Fruit fly (Drosophila melanogaster) whole organism, embryonic: ENCODE measurements around the gene NKCC.

Source experiments
- Atf-2 ChIP-seq: fragments of 200-800 bp; sonication (Bioruptor generic); optimal IDR thresholded peaks from 2 replicates; lab custom pipeline; 2016; ENCODE audit warnings: missing biosample characterization, missing genetic modification characterization
- Bdp1 ChIP-seq: fragments of 200-800 bp; sonication (Bioruptor generic); optimal IDR thresholded peaks from 3 replicates; lab custom pipeline; 2016; ENCODE audit warnings: missing biosample characterization, missing genetic modification characterization
- CG10147 ChIP-seq: fragments of 200-800 bp; sonication (Bioruptor generic); optimal IDR thresholded peaks from 2 replicates; lab custom pipeline; 2019; ENCODE audit warnings: missing biosample characterization, mild to moderate bottlenecking, missing genetic modification characterization, moderate library complexity
- CG10543 ChIP-seq: fragments of 200-800 bp; sonication (Bioruptor generic); optimal IDR thresholded peaks from 3 replicates; lab custom pipeline; 2017; ENCODE audit warnings: missing biosample characterization, mild to moderate bottlenecking, missing genetic modification characterization, moderate library complexity
- CG12104 ChIP-seq: fragments of 200-800 bp; sonication (Bioruptor generic); optimal IDR thresholded peaks from 3 replicates; lab custom pipeline; 2016; ENCODE audit warnings: missing biosample characterization, missing genetic modification characterization
- CG12391 ChIP-seq: fragments of 200-800 bp; sonication (Bioruptor generic); optimal IDR thresholded peaks from 3 replicates; lab custom pipeline; 2018; ENCODE audit warnings: missing biosample characterization, mild to moderate bottlenecking, missing genetic modification characterization, moderate library complexity
- CG13296 ChIP-seq: fragments of 200-800 bp; sonication (Bioruptor generic); optimal IDR thresholded peaks from 3 replicates; lab custom pipeline; 2018; ENCODE audit warnings: missing biosample characterization, mild to moderate bottlenecking, missing genetic modification characterization
- CG15073 ChIP-seq: fragments of 200-800 bp; sonication (Bioruptor generic); optimal IDR thresholded peaks from 2 replicates; lab custom pipeline; 2016; ENCODE audit warnings: missing biosample characterization, missing genetic modification characterization
- CG16779 ChIP-seq: fragments of 200-800 bp; sonication (Bioruptor generic); IDR thresholded peaks from 2 replicates; pipeline ENCODE4 v1.3.6; 2022; ENCODE audit warnings: missing biosample characterization, missing genetic modification characterization
- CG17912 ChIP-seq: fragments of 200-800 bp; sonication (Bioruptor generic); optimal IDR thresholded peaks from 2 replicates; lab custom pipeline; 2018; ENCODE audit warnings: missing biosample characterization, mild to moderate bottlenecking, missing genetic modification characterization
- CG2202 ChIP-seq: fragments of 200-800 bp; sonication (Bioruptor generic); optimal IDR thresholded peaks from 2 replicates; lab custom pipeline; 2018; ENCODE audit warnings: missing biosample characterization, mild to moderate bottlenecking, missing genetic modification characterization
- CG34376 ChIP-seq: fragments of 200-800 bp; sonication (Bioruptor generic); optimal IDR thresholded peaks from 2 replicates; lab custom pipeline; 2018; ENCODE audit warnings: missing biosample characterization, mild to moderate bottlenecking, missing genetic modification characterization
- CG3847 ChIP-seq: fragments of 200-800 bp; sonication (Bioruptor generic); IDR thresholded peaks from 2 replicates; pipeline ENCODE4 v1.3.6; 2022; ENCODE audit warnings: missing biosample characterization, missing genetic modification characterization
- CG3995 ChIP-seq: fragments of 200-800 bp; sonication (Bioruptor generic); optimal IDR thresholded peaks from 3 replicates; lab custom pipeline; 2016; ENCODE audit warnings: missing biosample characterization, missing genetic modification characterization
- CG4617 ChIP-seq: fragments of 200-800 bp; sonication (Bioruptor generic); optimal IDR thresholded peaks from 3 replicates; lab custom pipeline; 2016; ENCODE audit warnings: missing biosample characterization, missing genetic modification characterization, borderline replicate concordance
- CG6654 ChIP-seq: fragments of 200-800 bp; sonication (Bioruptor generic); optimal IDR thresholded peaks from 2 replicates; lab custom pipeline; 2017; ENCODE audit warnings: missing biosample characterization, mild to moderate bottlenecking, missing genetic modification characterization
- CG6683 ChIP-seq: fragments of 200-800 bp; sonication (Bioruptor generic); optimal IDR thresholded peaks from 2 replicates; lab custom pipeline; 2017; ENCODE audit warnings: missing biosample characterization, mild to moderate bottlenecking, missing genetic modification characterization, missing genetic modification reagents
- CG6689 ChIP-seq: fragments of 200-800 bp; sonication (Bioruptor generic); IDR thresholded peaks from 2 replicates; pipeline ENCODE4 v1.3.6; 2022; ENCODE audit warnings: missing biosample characterization, missing genetic modification characterization
- CG6854 ChIP-seq: fragments of 200-800 bp; sonication (Bioruptor generic); optimal IDR thresholded peaks from 3 replicates; lab custom pipeline; 2017; ENCODE audit warnings: missing biosample characterization, mild to moderate bottlenecking, missing genetic modification characterization
- CG7839 ChIP-seq: fragments of 200-800 bp; sonication (Bioruptor generic); optimal IDR thresholded peaks from 3 replicates; lab custom pipeline; 2018; ENCODE audit warnings: missing biosample characterization, mild to moderate bottlenecking, missing genetic modification characterization, moderate library complexity
- CG8944 ChIP-seq: fragments of 200-800 bp; sonication (Bioruptor generic); optimal IDR thresholded peaks from 3 replicates; lab custom pipeline; 2016; ENCODE audit warnings: missing biosample characterization, missing genetic modification characterization
- CG9797 ChIP-seq: fragments of 200-800 bp; sonication (Bioruptor generic); optimal IDR thresholded peaks from 3 replicates; lab custom pipeline; 2018; ENCODE audit warnings: missing biosample characterization, mild to moderate bottlenecking, missing genetic modification characterization
- Chrac-16 ChIP-seq: fragments of 200-800 bp; sonication (Bioruptor generic); optimal IDR thresholded peaks from 3 replicates; lab custom pipeline; 2016; ENCODE audit warnings: missing biosample characterization, missing genetic modification characterization
- Deaf1 ChIP-seq: fragments of 200-800 bp; optimal IDR thresholded peaks from 3 replicates; lab custom pipeline; 2019; ENCODE audit warnings: missing biosample characterization, mild to moderate bottlenecking, missing genetic modification characterization, moderate library complexity
- Dek ChIP-seq: fragments of 200-800 bp; sonication (Bioruptor generic); optimal IDR thresholded peaks from 3 replicates; lab custom pipeline; 2019; ENCODE audit warnings: missing biosample characterization, mild to moderate bottlenecking, missing genetic modification characterization, moderate library complexity
- Dll ChIP-seq: fragments of 200-800 bp; sonication (Bioruptor generic); IDR thresholded peaks from 4 replicates; pipeline ENCODE4 v1.3.6; 2022; ENCODE audit warnings: missing biosample characterization, missing genetic modification characterization; ENCODE audit not compliant: partially characterized antibody
- Eip74EF ChIP-seq, 2 experiments: fragments of 200-800 bp in 1 of 2; fragments of >200 bp in 1 of 2; sonication (Bioruptor generic) in 1 of 2; optimal IDR thresholded peaks; 2 replicates each; lab custom pipeline; 2017 to 2019; ENCODE audit warnings: missing biosample characterization in 2 of 2, missing genetic modification characterization in 2 of 2, mild to moderate bottlenecking in 1 of 2, moderate library complexity in 1 of 2
- Hmx ChIP-seq: fragments of 200-800 bp; sonication (Bioruptor generic); optimal IDR thresholded peaks from 2 replicates; lab custom pipeline; 2016; ENCODE audit warnings: missing biosample characterization, missing genetic modification characterization
- Hr3 ChIP-seq: fragments of 200-800 bp; sonication (Bioruptor generic); optimal IDR thresholded peaks from 3 replicates; lab custom pipeline; 2016; ENCODE audit warnings: missing biosample characterization, missing genetic modification characterization
- NC2α ChIP-seq: fragments of 200-800 bp; sonication (Bioruptor generic); optimal IDR thresholded peaks from 2 replicates; lab custom pipeline; 2016; ENCODE audit warnings: missing biosample characterization, missing genetic modification characterization
- Rfx ChIP-seq: fragments of 200-800 bp; sonication (Bioruptor generic); IDR thresholded peaks from 2 replicates; pipeline ENCODE4 v1.3.6; 2022; ENCODE audit warnings: missing biosample characterization, missing genetic modification characterization
- ara ChIP-seq: fragments of 200-800 bp; sonication (Bioruptor generic); IDR thresholded peaks from 2 replicates; pipeline ENCODE4 v1.3.6; 2022; ENCODE audit warnings: missing biosample characterization, missing genetic modification characterization
- bbx ChIP-seq: fragments of 200-800 bp; sonication (Bioruptor generic); IDR thresholded peaks from 2 replicates; pipeline ENCODE4 v1.3.6; 2022; ENCODE audit warnings: missing biosample characterization, missing genetic modification characterization; ENCODE audit not compliant: partially characterized antibody
- bigmax ChIP-seq: fragments of 200-800 bp; sonication (Bioruptor generic); optimal IDR thresholded peaks from 2 replicates; lab custom pipeline; 2018; ENCODE audit warnings: missing biosample characterization, mild to moderate bottlenecking, missing genetic modification characterization
- caup ChIP-seq: fragments of 200-800 bp; sonication (Bioruptor generic); optimal IDR thresholded peaks from 3 replicates; lab custom pipeline; 2017; ENCODE audit warnings: missing biosample characterization, mild to moderate bottlenecking, missing genetic modification characterization, moderate library complexity; ENCODE audit not compliant: severe bottlenecking
- ci ChIP-seq: fragments of 200-800 bp; sonication (Bioruptor generic); IDR thresholded peaks from 3 replicates; pipeline ENCODE4 v1.3.6; 2022; ENCODE audit warnings: missing biosample characterization, missing genetic modification characterization
- dan ChIP-seq: fragments of 200-800 bp; sonication (Bioruptor generic); IDR thresholded peaks from 2 replicates; pipeline ENCODE4 v1.3.6; 2022; ENCODE audit warnings: missing biosample characterization, missing genetic modification characterization
- nerfin-1 ChIP-seq: fragments of 200-800 bp; sonication (Bioruptor generic); optimal IDR thresholded peaks from 3 replicates; lab custom pipeline; 2019; ENCODE audit warnings: missing biosample characterization, mild to moderate bottlenecking, missing genetic modification characterization, moderate library complexity
- otp ChIP-seq: fragments of 200-800 bp; sonication (Bioruptor generic); IDR thresholded peaks from 3 replicates; pipeline ENCODE4, ENCODE4 v1.3.6; 2022; ENCODE audit warnings: missing biosample characterization, missing genetic modification characterization
- p53 ChIP-seq: fragments of 200-800 bp; sonication (Bioruptor generic); optimal IDR thresholded peaks from 2 replicates; lab custom pipeline; 2016; ENCODE audit warnings: missing biosample characterization, missing genetic modification characterization
- pros ChIP-seq: fragments of 200-800 bp; sonication (Bioruptor generic); optimal IDR thresholded peaks from 3 replicates; lab custom pipeline; 2019; ENCODE audit warnings: missing biosample characterization, mild to moderate bottlenecking, missing genetic modification characterization, moderate library complexity
- ro ChIP-seq: fragments of 200-800 bp; sonication (Bioruptor generic); IDR thresholded peaks from 2 replicates; pipeline ENCODE4 v1.3.6; 2022; ENCODE audit warnings: missing biosample characterization, missing genetic modification characterization
- sens ChIP-seq: fragments of 200-800 bp; sonication (Bioruptor generic); peaks from one replicate; lab custom pipeline; 2016; ENCODE audit warnings: missing biosample characterization, missing genetic modification characterization
- shn ChIP-seq: fragments of 200-800 bp; sonication (Bioruptor generic); optimal IDR thresholded peaks from 3 replicates; lab custom pipeline; 2016; ENCODE audit warnings: missing biosample characterization, missing genetic modification characterization
- slou ChIP-seq: fragments of 200-800 bp; sonication (Bioruptor generic); optimal IDR thresholded peaks from 3 replicates; lab custom pipeline; 2016; ENCODE audit warnings: missing biosample characterization, missing genetic modification characterization
- sob ChIP-seq: fragments of 200-800 bp; sonication (Bioruptor generic); IDR thresholded peaks from 2 replicates; pipeline ENCODE4 v1.3.6; 2022; ENCODE audit warnings: missing biosample characterization, missing genetic modification characterization
- sr ChIP-seq: fragments of 200-800 bp; sonication (Bioruptor generic); IDR thresholded peaks from 3 replicates; pipeline ENCODE4 v1.3.6; 2022; ENCODE audit warnings: missing biosample characterization, missing genetic modification characterization
- tna ChIP-seq: fragments of 200-800 bp; sonication (Bioruptor generic); IDR thresholded peaks from 2 replicates; pipeline ENCODE4 v1.3.6; 2022; ENCODE audit warnings: missing biosample characterization, missing genetic modification characterization; ENCODE audit not compliant: partially characterized antibody
- twi ChIP-seq: fragments of 200-800 bp; optimal IDR thresholded peaks from 2 replicates; lab custom pipeline; 2019; ENCODE audit warnings: missing biosample characterization, mild to moderate bottlenecking, missing genetic modification characterization, moderate library complexity
- unc-4 ChIP-seq: fragments of 200-800 bp; sonication (Bioruptor generic); IDR thresholded peaks from 2 replicates; pipeline ENCODE4 v1.3.6; 2022; ENCODE audit warnings: missing biosample characterization, missing genetic modification characterization; ENCODE audit not compliant: partially characterized antibody
- wor ChIP-seq: fragments of 200-800 bp; sonication (Bioruptor generic); IDR thresholded peaks from 2 replicates; pipeline ENCODE4 v1.3.6; 2022; ENCODE audit warnings: missing biosample characterization, missing genetic modification characterization

Gene NKCC

DNA sequence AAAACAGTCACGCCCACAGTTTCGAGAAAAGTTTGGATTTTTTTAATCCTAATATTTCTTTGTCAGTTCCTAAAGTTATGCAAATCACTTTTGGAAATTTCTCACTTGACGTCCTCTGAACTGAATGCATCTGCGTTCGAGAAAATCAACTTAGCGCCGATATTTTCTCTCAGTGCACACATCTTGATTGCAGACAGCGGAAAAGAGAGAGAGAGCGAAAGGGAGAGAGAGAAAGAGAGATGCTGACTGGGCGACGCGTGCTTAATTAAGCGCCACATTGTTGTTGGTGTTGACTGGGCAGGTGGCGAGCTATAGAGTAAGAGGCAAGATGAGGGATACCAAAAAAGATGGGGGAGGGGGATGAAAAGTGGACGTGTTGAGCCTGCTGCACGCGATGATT lies 16.1 kb upstream of the NKCC start (continued):
- peak; percentile 51 for TF ChIP-seq shn (GFP tag; lab: Kevin White, UChicago)
- TF ChIP-seq Dek (tag; lab: Kevin White, UChicago): peak; percentile 0
- peak; percentile 55 for TF ChIP-seq CG7839 (tag; lab: Kevin White, UChicago)
- no peak for TF ChIP-seq bigmax (GFP tag; lab: Kevin White, UChicago)
- TF ChIP-seq Chrac-16 (GFP tag; lab: Kevin White, UChicago): peak; percentile 39
- TF ChIP-seq CG10147: no peak
- 0 out of 3 replicates have a peak, but pooled peaks have one; percentile 15 for TF ChIP-seq sr
- TF ChIP-seq Bdp1 (GFP tag; lab: Kevin White, UChicago): peak; percentile 34
- TF ChIP-seq unc-4 (GFP tag; lab: Robert Waterston, UW): no peak
- TF ChIP-seq nerfin-1 (tag; lab: Kevin White, UChicago): peak; percentile 21
- peak; percentile 38 for TF ChIP-seq CG8944 (GFP tag; lab: Kevin White, UChicago)
- peak; percentile 0 for TF ChIP-seq CG12104 (GFP tag; lab: Kevin White, UChicago)
- no peak for TF ChIP-seq ro
- TF ChIP-seq twi: no peak
- peak in 1 of 2 experiments; percentile 23 for TF ChIP-seq Eip74EF (GFP tag; optimal IDR thresholded peaks at IDR 0.05; lab: Kevin White, UChicago)
- TF ChIP-seq CG2202: peak; percentile 36
- TF ChIP-seq CG12391 (tag; lab: Kevin White, UChicago): peak; percentile 57
- TF ChIP-seq CG13296 (GFP tag; lab: Kevin White, UChicago): no peak
- no peak for TF ChIP-seq CG6854 (GFP tag; lab: Kevin White, UChicago)
- TF ChIP-seq Atf-2: peak; percentile 44
- 0 out of 3 replicates have a peak, but pooled peaks have one; percentile 57 for TF ChIP-seq otp
- TF ChIP-seq dan (GFP tag; lab: Robert Waterston, UW): no peak
- peak; percentile 11 for TF ChIP-seq CG6654 (GFP tag; lab: Kevin White, UChicago)
- 0 out of 2 replicates have a peak, but pooled peaks have one; percentile 22 for TF ChIP-seq wor (GFP tag; lab: Robert Waterston, UW)
- 0 out of 2 replicates have a peak, but pooled peaks have one; percentile 8 for TF ChIP-seq ara (GFP tag; lab: Robert Waterston, UW)
- TF ChIP-seq CG15073 (GFP tag; lab: Kevin White, UChicago): no peak
- no peak for TF ChIP-seq CG10543 (GFP tag; lab: Kevin White, UChicago)
- no peak for TF ChIP-seq CG17912
- TF ChIP-seq Dll (GFP tag; lab: Robert Waterston, UW): 0 out of 4 replicates have a peak, but pooled peaks have one; percentile 28
- no peak for TF ChIP-seq CG3995 (GFP tag; lab: Kevin White, UChicago)
- TF ChIP-seq Hmx (GFP tag; lab: Kevin White, UChicago): no peak
- TF ChIP-seq p53 (GFP tag; lab: Kevin White, UChicago): no peak
- TF ChIP-seq ci (GFP tag; lab: Robert Waterston, UW): peak; percentile 76
- TF ChIP-seq caup (GFP tag; lab: Kevin White, UChicago): no peak
- TF ChIP-seq tna (GFP tag; lab: Robert Waterston, UW): no peak
- TF ChIP-seq Rfx: peak; percentile 47
- TF ChIP-seq Hr3 (GFP tag; lab: Kevin White, UChicago): peak; percentile 11
- TF ChIP-seq CG6689 (GFP tag; lab: Robert Waterston, UW): peak; percentile 23; the same call in 1 of the 2 replicates
- no peak for TF ChIP-seq pros (GFP tag; lab: Kevin White, UChicago)
- TF ChIP-seq Deaf1 (tag; lab: Kevin White, UChicago): no peak
- no peak for TF ChIP-seq CG6683 (GFP tag; lab: Kevin White, UChicago)
- TF ChIP-seq slou: no peak
- TF ChIP-seq CG4617 (GFP tag; lab: Kevin White, UChicago): no peak
- no peak for TF ChIP-seq CG9797 (GFP tag; lab: Kevin White, UChicago)
- no peak for TF ChIP-seq sob (GFP tag; lab: Robert Waterston, UW)
- no peak for TF ChIP-seq CG3847
- TF ChIP-seq CG34376 (GFP tag; lab: Kevin White, UChicago): no peak
- peak; percentile 87 for TF ChIP-seq sens
- no peak for TF ChIP-seq CG16779 (GFP tag; lab: Robert Waterston, UW)
- peak; percentile 19 for TF ChIP-seq NC2α
- TF ChIP-seq bbx (GFP tag; lab: Robert Waterston, UW): no peak
